Worm (Caenorhabditis elegans) whole organism, L3 larva: Measurements from ENCODE around the gene K04F1.9.

Experiments
- ZK546.5 ChIP-seq: sonication (generic microtip); optimal IDR thresholded peaks from 2 replicates; lab custom pipeline; 2017; ENCODE audit warnings: missing biosample characterization, missing genetic modification characterization
- egl-27 ChIP-seq: sonication (generic microtip); optimal IDR thresholded peaks from 4 replicates; lab custom pipeline; 2017; ENCODE audit warnings: missing biosample characterization, missing genetic modification reagents, missing genetic modification characterization
- elt-2 ChIP-seq: sonication (generic microtip); optimal IDR thresholded peaks from 2 replicates; lab custom pipeline; 2016; ENCODE audit warnings: missing genetic modification reagents, mild to moderate bottlenecking, missing genetic modification characterization, missing compliant biosample characterization
- nhr-11 ChIP-seq: fragments of 150-350 bp; optimal IDR thresholded peaks from 2 replicates; lab custom pipeline; 2014; ENCODE audit warnings: missing biosample characterization, missing genetic modification characterization
- nhr-25 ChIP-seq: sonication (generic microtip); optimal IDR thresholded peaks from 2 replicates; lab custom pipeline; 2017; ENCODE audit warnings: missing biosample characterization, missing genetic modification characterization
- pqm-1 ChIP-seq: fragments of 150-350 bp; optimal IDR thresholded peaks from 2 replicates; lab custom pipeline; 2017; ENCODE audit warnings: missing biosample characterization, missing genetic modification characterization, inconsistent platforms
- snpc-4 ChIP-seq: fragments of 150-350 bp; optimal IDR thresholded peaks from 2 replicates; lab custom pipeline; 2014; ENCODE audit warnings: missing biosample characterization, missing genetic modification characterization
- unc-62 ChIP-seq: fragments of 150-350 bp; sonication (generic microtip); optimal IDR thresholded peaks from 4 replicates; lab custom pipeline; 2014; ENCODE audit warnings: missing biosample characterization, missing genetic modification reagents, missing genetic modification characterization

- TF ChIP-seq ZK546.5 (tag; lab: Kevin White, UChicago) (no peak), nhr-25 (tag; lab: Kevin White, UChicago) (no peak), egl-27 (no peak), snpc-4 (tag; lab: Kevin White, UChicago) (no peak), elt-2 (tag; lab: Kevin White, UChicago) (no peak), pqm-1 (tag; lab: Kevin White, UChicago) (no peak), unc-62 (GFP tag; lab: Kevin White, UChicago) (no peak), nhr-11 (no peak)
Measured at ce11 chrV:1666904-1667303, 1.9 kb downstream of the K04F1.9 start, which contains the start of gene K04F1.8.
